Fruit fly (Drosophila melanogaster) whole organism, prepupa: ENCODE data around the gene CG7530.

Source experiments
- fd59A ChIP-seq: fragments of 200-800 bp; sonication (Bioruptor generic); optimal IDR thresholded peaks from 2 replicates; lab custom pipeline; 2017; ENCODE audit warnings: missing biosample characterization, mild to moderate bottlenecking, missing genetic modification characterization, missing genetic modification reagents
- lz ChIP-seq: fragments of 200-800 bp; sonication (Bioruptor generic); optimal IDR thresholded peaks from 3 replicates; lab custom pipeline; 2016; ENCODE audit warnings: missing biosample characterization, missing genetic modification characterization

DNA sequence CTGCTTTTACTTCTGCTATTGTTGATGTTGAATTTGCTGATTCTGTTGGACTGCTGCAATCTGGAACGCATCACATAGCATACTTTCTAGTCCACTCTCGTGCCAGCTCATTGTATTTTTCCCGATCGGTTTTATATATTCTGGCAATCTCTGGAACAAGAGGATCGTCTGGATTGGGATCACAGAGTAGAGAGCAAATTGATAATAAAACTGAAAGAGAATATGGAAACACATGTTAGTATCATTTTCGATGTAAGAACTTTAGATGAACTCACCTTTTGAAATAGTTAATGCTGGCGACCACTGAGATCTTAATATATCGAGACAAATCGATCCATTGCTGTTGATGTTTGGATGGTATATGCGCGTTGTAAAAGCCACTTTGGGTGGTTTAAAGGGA, 2.1 kb upstream of the CG7530 start:
- TF ChIP-seq lz, result no peak
- no peak for TF ChIP-seq fd59A (GFP tag; lab: Kevin White, UChicago)
